Worm (Caenorhabditis elegans): Measurements from ENCODE around the gene rfk-1.

ce11 chrIV:10394858-10395257 lies 14.4 kb downstream of the rfk-1 start, which contains the start of gene R10H10.4:
- no peak for TF ChIP-seq nhr-11 (tag; optimal IDR thresholded peaks at IDR 0.05)
- no peak for TF ChIP-seq zag-1 (tag; optimal IDR thresholded peaks at IDR 0.05)
- TF ChIP-seq pqm-1 (tag; optimal IDR thresholded peaks at IDR 0.05): no peak
- TF ChIP-seq ama-1 (optimal IDR thresholded peaks at IDR 0.05): no peak
- no peak for TF ChIP-seq nhr-77 (tag; optimal IDR thresholded peaks at IDR 0.05)
- no peak for TF ChIP-seq nhr-25 (tag; optimal IDR thresholded peaks at IDR 0.05)
- no peak for TF ChIP-seq nhr-237 (tag; optimal IDR thresholded peaks at IDR 0.05)
